Worm (Caenorhabditis elegans) whole organism, L1 larva: Measurements from ENCODE around the gene F21C10.6.

Experiments
- C04F5.9 ChIP-seq: sonication (generic microtip); optimal IDR thresholded peaks from 2 replicates; lab custom pipeline; 2016; ENCODE audit warnings: missing genetic modification characterization, missing compliant biosample characterization
- C34B4.2 ChIP-seq: sonication (generic microtip); optimal IDR thresholded peaks from 2 replicates; lab custom pipeline; 2017; ENCODE audit warnings: mild to moderate bottlenecking, missing genetic modification characterization, missing compliant biosample characterization
- aly-2 ChIP-seq: fragments of 150-350 bp; optimal IDR thresholded peaks from 2 replicates; lab custom pipeline; 2014; ENCODE audit warnings: missing biosample characterization, missing genetic modification characterization
- blmp-1 ChIP-seq: fragments of 150-350 bp; optimal IDR thresholded peaks from 2 replicates; lab custom pipeline; 2014; ENCODE audit warnings: missing biosample characterization, missing genetic modification characterization
- ceh-63 ChIP-seq: fragments of 200-800 bp; sonication (Bioruptor generic); optimal IDR thresholded peaks from 2 replicates; lab custom pipeline; 2018; ENCODE audit warnings: mild to moderate bottlenecking, missing genetic modification characterization, missing compliant biosample characterization
- ceh-8 ChIP-seq: fragments of 200-800 bp; sonication (Bioruptor generic); optimal IDR thresholded peaks from 2 replicates; lab custom pipeline; 2018; ENCODE audit warnings: mild to moderate bottlenecking, missing genetic modification characterization, moderate library complexity, missing compliant biosample characterization
- ceh-82 ChIP-seq, 3 experiments: fragments of 150-350 bp in 1 of 3; sonication (generic microtip) in 2 of 3; optimal IDR thresholded peaks; 2 replicates each; lab custom pipeline; 2014 to 2017; ENCODE audit warnings: missing biosample characterization in 3 of 3, missing genetic modification characterization in 3 of 3
- ceh-88 ChIP-seq: fragments of 200-800 bp; sonication (Bioruptor generic); IDR thresholded peaks from 2 replicates; pipeline ENCODE4 v1.3.6; 2022; ENCODE audit warnings: missing genetic modification characterization, missing compliant biosample characterization
- ces-1 ChIP-seq: fragments of 150-350 bp; optimal IDR thresholded peaks from 2 replicates; lab custom pipeline; 2014; ENCODE audit warnings: missing biosample characterization, missing genetic modification reagents, missing genetic modification characterization
- dsc-1 ChIP-seq: sonication (generic microtip); optimal IDR thresholded peaks from 2 replicates; lab custom pipeline; 2016; ENCODE audit warnings: mild to moderate bottlenecking, missing genetic modification characterization, missing compliant biosample characterization
- efl-1 ChIP-seq, 4 experiments: fragments of 150-350 bp; optimal IDR thresholded peaks in 3 of 4; peaks in 1 of 4; 1 replicate in 1 of 4; 2 replicates in 3 of 4; lab custom pipeline; 2014; ENCODE audit warnings: missing biosample characterization in 2 of 4, missing genetic modification characterization in 2 of 4, missing genetic modification reagents in 2 of 4
- egl-27 ChIP-seq, 2 experiments: fragments of 150-350 bp in 1 of 2; sonication (generic microtip); optimal IDR thresholded peaks; 3 replicates each; lab custom pipeline; 2017 to 2018; ENCODE audit warnings: missing biosample characterization in 2 of 2, missing genetic modification characterization in 2 of 2, missing genetic modification reagents in 2 of 2
- elt-3 ChIP-seq, 6 experiments: fragments of 150-350 bp in 1 of 6; sonication (generic microtip); optimal IDR thresholded peaks; 2 replicates each; lab custom pipeline; 2017 to 2018; ENCODE audit warnings: missing biosample characterization in 6 of 6, missing genetic modification characterization in 6 of 6, inconsistent platforms in 1 of 6
- fkh-10 ChIP-seq: sonication (generic microtip); optimal IDR thresholded peaks from 2 replicates; lab custom pipeline; 2017; ENCODE audit warnings: missing biosample characterization, missing genetic modification reagents, missing genetic modification characterization
- fkh-4 ChIP-seq: sonication (generic microtip); optimal IDR thresholded peaks from 2 replicates; lab custom pipeline; 2016; ENCODE audit warnings: missing compliant biosample characterization, missing genetic modification characterization, borderline replicate concordance
- fos-1 ChIP-seq: fragments of 150-350 bp; optimal IDR thresholded peaks from 2 replicates; lab custom pipeline; 2014; ENCODE audit warnings: missing biosample characterization, missing genetic modification characterization
- grh-1 ChIP-seq: fragments of 200-800 bp; sonication (Bioruptor generic); IDR thresholded peaks from 2 replicates; pipeline ENCODE4 v1.3.6; 2022; ENCODE audit warnings: missing genetic modification reagents, missing genetic modification characterization, missing compliant biosample characterization
- hlh-4 ChIP-seq: sonication (generic microtip); optimal IDR thresholded peaks from 2 replicates; lab custom pipeline; 2016; ENCODE audit warnings: mild to moderate bottlenecking, missing genetic modification characterization, missing compliant biosample characterization
- hpl-2 ChIP-seq: fragments of 150-350 bp; optimal IDR thresholded peaks from 2 replicates; lab custom pipeline; 2014; ENCODE audit warnings: missing biosample characterization, missing genetic modification reagents, missing genetic modification characterization
- isw-1 ChIP-seq: fragments of 200-800 bp; sonication (Bioruptor generic); IDR thresholded peaks from 2 replicates; pipeline ENCODE4 v1.3.6; 2022; ENCODE audit warnings: missing genetic modification characterization, missing compliant biosample characterization
- lin-14 ChIP-seq: fragments of 200-800 bp; sonication (Bioruptor generic); optimal IDR thresholded peaks from 2 replicates; lab custom pipeline; 2018; ENCODE audit warnings: mild to moderate bottlenecking, missing genetic modification characterization, moderate library complexity, missing compliant biosample characterization
- lsy-2 ChIP-seq, 2 experiments: fragments of 150-350 bp; optimal IDR thresholded peaks; 2 replicates each; lab custom pipeline; 2014; ENCODE audit warnings: missing biosample characterization in 2 of 2, missing genetic modification characterization in 2 of 2
- mdl-1 ChIP-seq, 2 experiments: fragments of 150-350 bp; optimal IDR thresholded peaks; 2 replicates each; lab custom pipeline; 2014 to 2017; ENCODE audit warnings: missing biosample characterization in 2 of 2, missing genetic modification characterization in 2 of 2, inconsistent platforms in 1 of 2
- mef-2 ChIP-seq: fragments of 150-350 bp; optimal IDR thresholded peaks from 2 replicates; lab custom pipeline; 2014; ENCODE audit warnings: missing biosample characterization, missing genetic modification characterization
- nhr-19 ChIP-seq: fragments of 200-800 bp; sonication (Bioruptor generic); conservative IDR thresholded peaks from 2 replicates; pipeline ENCODE4 v1.3.6; 2022; ENCODE audit warnings: missing genetic modification characterization, missing compliant biosample characterization
- nhr-237 ChIP-seq: fragments of 150-350 bp; optimal IDR thresholded peaks from 2 replicates; lab custom pipeline; 2014; ENCODE audit warnings: missing biosample characterization, missing genetic modification characterization
- nhr-47 ChIP-seq: sonication (generic microtip); optimal IDR thresholded peaks from 2 replicates; lab custom pipeline; 2016; ENCODE audit warnings: mild to moderate bottlenecking, missing genetic modification characterization, moderate library complexity, missing compliant biosample characterization
- nhr-71 ChIP-seq: sonication (generic microtip); optimal IDR thresholded peaks from 2 replicates; lab custom pipeline; 2016; ENCODE audit warnings: mild to moderate bottlenecking, missing genetic modification characterization, moderate library complexity, missing compliant biosample characterization
- nhr-77 ChIP-seq: fragments of 150-350 bp; optimal IDR thresholded peaks from 2 replicates; lab custom pipeline; 2014; ENCODE audit warnings: missing biosample characterization, missing genetic modification characterization
- nhr-85 ChIP-seq: sonication (generic microtip); peaks from one replicate; lab custom pipeline; 2016; ENCODE audit warnings: missing genetic modification characterization, inconsistent platforms, missing compliant biosample characterization
- pax-3 ChIP-seq: fragments of 200-800 bp; sonication (Bioruptor generic); optimal IDR thresholded peaks from 2 replicates; lab custom pipeline; 2018; ENCODE audit warnings: mild to moderate bottlenecking, missing genetic modification characterization, moderate library complexity, missing compliant biosample characterization
- rnt-1 ChIP-seq: sonication (generic microtip); optimal IDR thresholded peaks from 2 replicates; lab custom pipeline; 2016; ENCODE audit warnings: mild to moderate bottlenecking, missing genetic modification characterization, moderate library complexity, missing compliant biosample characterization
- snpc-4 ChIP-seq: fragments of 150-350 bp; optimal IDR thresholded peaks from 2 replicates; lab custom pipeline; 2014; ENCODE audit warnings: missing biosample characterization, missing genetic modification characterization
- snu-23 ChIP-seq: sonication (generic microtip); optimal IDR thresholded peaks from 2 replicates; lab custom pipeline; 2016; ENCODE audit warnings: missing genetic modification characterization, missing compliant biosample characterization
- sox-4 ChIP-seq: sonication (generic microtip); optimal IDR thresholded peaks from 2 replicates; lab custom pipeline; 2016; ENCODE audit warnings: missing genetic modification characterization, missing compliant biosample characterization
- sptf-1 ChIP-seq: fragments of 150-350 bp; optimal IDR thresholded peaks from 2 replicates; lab custom pipeline; 2014; ENCODE audit warnings: missing biosample characterization, missing genetic modification characterization
- tlp-1 ChIP-seq: fragments of 150-350 bp; optimal IDR thresholded peaks from 2 replicates; lab custom pipeline; 2014; ENCODE audit warnings: missing biosample characterization, missing genetic modification characterization
- unc-86 ChIP-seq: sonication (generic microtip); optimal IDR thresholded peaks from 2 replicates; lab custom pipeline; 2016; ENCODE audit warnings: missing genetic modification characterization, missing compliant biosample characterization
- xbp-1 ChIP-seq: sonication (generic microtip); optimal IDR thresholded peaks from 2 replicates; lab custom pipeline; 2016; ENCODE audit warnings: missing genetic modification characterization, missing compliant biosample characterization

The F21C10.6 gene

ce11 chrV:9108219-9108618, 16.1 kb upstream of the F21C10.6 start, which contains the start of gene F21C10.18:
Gene F21C10.18, plus strand, starts transcription at chrV:9108519.
- TF ChIP-seq elt-3 (tag; optimal IDR thresholded peaks at IDR 0.05; lab: Kevin White, UChicago) (no peak), nhr-47 (tag; lab: Kevin White, UChicago) (no peak), xbp-1 (tag; lab: Kevin White, UChicago) (no peak), ceh-82 (tag; optimal IDR thresholded peaks at IDR 0.05; lab: Kevin White, UChicago) (no peak), aly-2 (tag; lab: Kevin White, UChicago) (no peak), fos-1 (no peak), nhr-19 (no peak), isw-1 (GFP tag; lab: Robert Waterston, UW) (no peak), fkh-10 (no peak)

ce11 chrV:9109281-9109680, 15.0 kb upstream of the F21C10.6 start, which contains the start of gene pqn-31:
Gene pqn-31, plus strand, starts transcription at chrV:9109581.
- no peak for TF ChIP-seq sox-4 (tag; lab: Kevin White, UChicago)

- TF ChIP-seq snu-23 (no peak), rnt-1 (tag; lab: Kevin White, UChicago) (peak; percentile 9), lin-14 (GFP tag; lab: Kevin White, UChicago) (peak; percentile 76)
- TF ChIP-seq, all 84 proteins: peak for 2
Observed at ce11 chrV:9111957-9112356, 12.3 kb upstream of the F21C10.6 start.

- TF ChIP-seq sptf-1 (tag; lab: Kevin White, UChicago) (no peak), blmp-1 (tag; lab: Kevin White, UChicago) (no peak), nhr-77 (no peak), ceh-8 (GFP tag; lab: Kevin White, UChicago) (no peak), lsy-2 (tag; optimal IDR thresholded peaks at IDR 0.05; lab: Kevin White, UChicago) (no peak), mdl-1 (tag; optimal IDR thresholded peaks at IDR 0.05; lab: Kevin White, UChicago) (no peak), hpl-2 (GFP tag; lab: Kevin White, UChicago) (no peak), mef-2 (tag; lab: Kevin White, UChicago) (no peak), unc-86 (tag; lab: Kevin White, UChicago) (no peak), hlh-4 (tag; lab: Kevin White, UChicago) (no peak), C34B4.2 (tag; lab: Kevin White, UChicago) (no peak), C04F5.9 (tag; lab: Kevin White, UChicago) (no peak), xbp-1 (tag; lab: Kevin White, UChicago) (no peak), ceh-82 (tag; optimal IDR thresholded peaks at IDR 0.05; lab: Kevin White, UChicago) (no peak), nhr-71 (tag; lab: Kevin White, UChicago) (no peak), egl-27 (tag; optimal IDR thresholded peaks at IDR 0.05; lab: Kevin White, UChicago) (no peak), sox-4 (tag; lab: Kevin White, UChicago) (no peak), lin-14 (GFP tag; lab: Kevin White, UChicago) (no peak), nhr-47 (tag; lab: Kevin White, UChicago) (no peak), nhr-237 (tag; lab: Kevin White, UChicago) (no peak)
- TF ChIP-seq, all 84 proteins: peak for 0
Observed at ce11 chrV:9112467-9112866, 11.8 kb upstream of the F21C10.6 start, which contains the start of gene F21C10.7. Gene F21C10.7, plus strand, starts transcription at chrV:9112767.

- TF ChIP-seq grh-1 (GFP tag; lab: Robert Waterston, UW) = no peak
- TF ChIP-seq elt-3 (tag; optimal IDR thresholded peaks at IDR 0.05; lab: Kevin White, UChicago) = no peak
- TF ChIP-seq efl-1 (optimal IDR thresholded peaks at IDR 0.05; lab: Kevin White, UChicago) = no peak
- TF ChIP-seq efl-1 (GFP tag; optimal IDR thresholded peaks at IDR 0.05 in 1 of 2; lab: Kevin White, UChicago) = peak in 1 of 2 experiments; percentile 52
- TF ChIP-seq ceh-63 (GFP tag; lab: Kevin White, UChicago) = no peak
Observed at ce11 chrV:9122004-9122403, 2.3 kb upstream of the F21C10.6 start, which contains the start of gene F21C10.13. Gene F21C10.13, plus strand, starts transcription at chrV:9122304.

- TF ChIP-seq nhr-85 (tag; lab: Kevin White, UChicago) (no peak), ceh-82 (tag; optimal IDR thresholded peaks at IDR 0.05; lab: Kevin White, UChicago) (no peak), fkh-4 (tag; lab: Kevin White, UChicago) (no peak), snpc-4 (tag; lab: Kevin White, UChicago) (no peak), pax-3 (tag; lab: Kevin White, UChicago) (no peak), lin-14 (GFP tag; lab: Kevin White, UChicago) (no peak), rnt-1 (tag; lab: Kevin White, UChicago) (no peak), dsc-1 (no peak), ceh-88 (GFP tag; lab: Robert Waterston, UW) (no peak), ces-1 (GFP tag; lab: Kevin White, UChicago) (no peak), tlp-1 (no peak)
Observed at ce11 chrV:9123186-9123585, 1.1 kb upstream of the F21C10.6 start, which contains the start of gene F21C10.11. Gene F21C10.11, plus strand, starts transcription at chrV:9123486.
